Fruit fly (Drosophila melanogaster) whole organism, adult: Measurements from ENCODE around the gene Pcyt2.

ENCODE experiments used
- CG14711 ChIP-seq: fragments of 200-800 bp; sonication (Bioruptor generic); optimal IDR thresholded peaks from 2 replicates; lab custom pipeline; 2018; ENCODE audit warnings: missing biosample characterization, mild to moderate bottlenecking, missing genetic modification characterization, moderate library complexity
- CG1620 ChIP-seq: fragments of 200-800 bp; sonication (Bioruptor generic); optimal IDR thresholded peaks from 2 replicates; lab custom pipeline; 2016; ENCODE audit warnings: missing biosample characterization, missing genetic modification characterization
- CG33017 ChIP-seq: fragments of 200-800 bp; sonication (Bioruptor generic); optimal IDR thresholded peaks from 2 replicates; lab custom pipeline; 2018; ENCODE audit warnings: missing biosample characterization, mild to moderate bottlenecking, missing genetic modification characterization, moderate library complexity
- CG5204 ChIP-seq: fragments of 200-800 bp; sonication (Bioruptor generic); optimal IDR thresholded peaks from 2 replicates; lab custom pipeline; 2016; ENCODE audit warnings: missing biosample characterization, missing genetic modification characterization
- Clk ChIP-seq: fragments of 200-800 bp; sonication (Bioruptor generic); optimal IDR thresholded peaks from 2 replicates; lab custom pipeline; 2017; ENCODE audit warnings: missing biosample characterization, missing genetic modification characterization
- Hr96 ChIP-seq: fragments of 200-800 bp; sonication (Bioruptor generic); optimal IDR thresholded peaks from 2 replicates; lab custom pipeline; 2016; ENCODE audit warnings: missing biosample characterization, missing genetic modification characterization
- bab1 ChIP-seq: fragments of 200-800 bp; sonication (Bioruptor generic); optimal IDR thresholded peaks from 3 replicates; lab custom pipeline; 2019; ENCODE audit warnings: missing biosample characterization, mild to moderate bottlenecking, missing genetic modification characterization, moderate library complexity
- cnc ChIP-seq, 2 experiments: fragments of >200 bp; optimal IDR thresholded peaks; 2 replicates each; lab custom pipeline; 2017
- kay ChIP-seq: fragments of 200-800 bp; sonication (Bioruptor generic); peaks from one replicate; lab custom pipeline; 2016; ENCODE audit warnings: missing biosample characterization, missing genetic modification characterization, borderline replicate concordance
- pad ChIP-seq: fragments of 200-800 bp; sonication (Bioruptor generic); optimal IDR thresholded peaks from 3 replicates; lab custom pipeline; 2017; ENCODE audit warnings: missing biosample characterization, missing genetic modification characterization, mild to moderate bottlenecking, moderate library complexity, missing genetic modification reagents
- tj ChIP-seq: fragments of 200-800 bp; sonication (Bioruptor generic); optimal IDR thresholded peaks from 3 replicates; lab custom pipeline; 2017; ENCODE audit warnings: missing biosample characterization, mild to moderate bottlenecking, missing genetic modification characterization, moderate library complexity
- toe ChIP-seq: fragments of 200-800 bp; sonication (Bioruptor generic); optimal IDR thresholded peaks from 2 replicates; lab custom pipeline; 2016; ENCODE audit warnings: missing biosample characterization, missing genetic modification characterization

dm6 chr3L:1579169-1579853 is 26.0 kb downstream of the Pcyt2 start:
- TF ChIP-seq tj (GFP tag; lab: Kevin White, UChicago): peak; percentile 87
- TF ChIP-seq bab1 (GFP tag; lab: Kevin White, UChicago): no peak
- TF ChIP-seq cnc (optimal IDR thresholded peaks at IDR 0.05; lab: Kevin White, UChicago): no peak
- no peak for TF ChIP-seq pad (GFP tag; lab: Kevin White, UChicago)
- TF ChIP-seq toe (GFP tag; lab: Kevin White, UChicago): no peak
- TF ChIP-seq kay (GFP tag; lab: Kevin White, UChicago): peak; percentile 72
- TF ChIP-seq Clk (GFP tag; lab: Kevin White, UChicago): no peak
- no peak for TF ChIP-seq CG33017 (tag; lab: Kevin White, UChicago)
- peak; percentile 46 for TF ChIP-seq CG14711
- TF ChIP-seq Hr96 (GFP tag; lab: Kevin White, UChicago): no peak
- no peak for TF ChIP-seq CG5204 (GFP tag; lab: Kevin White, UChicago)
- TF ChIP-seq CG1620: no peak
